Worm (Caenorhabditis elegans) whole organism, L1 larva: ENCODE data around the gene slcf-1.

Source experiments
- egl-27 ChIP-seq, 2 experiments: fragments of 150-350 bp in 1 of 2; sonication (generic microtip); optimal IDR thresholded peaks; 3 replicates each; lab custom pipeline; 2017 to 2018; ENCODE audit warnings: missing biosample characterization in 2 of 2, missing genetic modification characterization in 2 of 2, missing genetic modification reagents in 2 of 2
- lin-35 ChIP-seq, 2 experiments: fragments of 150-350 bp; optimal IDR thresholded peaks; 2 replicates each; lab custom pipeline; 2014; ENCODE audit warnings: missing biosample characterization in 2 of 2, missing genetic modification characterization in 2 of 2, missing genetic modification reagents in 2 of 2
- snpc-4 ChIP-seq: fragments of 150-350 bp; optimal IDR thresholded peaks from 2 replicates; lab custom pipeline; 2014; ENCODE audit warnings: missing biosample characterization, missing genetic modification characterization
- unc-62 ChIP-seq: fragments of 150-350 bp; optimal IDR thresholded peaks from 2 replicates; lab custom pipeline; 2014; ENCODE audit warnings: missing biosample characterization, missing genetic modification reagents, missing genetic modification characterization

- TF ChIP-seq unc-62 (no peak), snpc-4 (no peak), egl-27 (tag; optimal IDR thresholded peaks at IDR 0.05; lab: Kevin White, UChicago) (no peak), lin-35 (GFP tag; optimal IDR thresholded peaks at IDR 0.05; lab: Kevin White, UChicago) (no peak)
Observed at ce11 chrX:10528993-10529392, at the start of gene slcf-1, which contains the start of gene F14F3.5.
